Worm (Caenorhabditis elegans): ENCODE data around the gene K05D4.9.

DNA sequence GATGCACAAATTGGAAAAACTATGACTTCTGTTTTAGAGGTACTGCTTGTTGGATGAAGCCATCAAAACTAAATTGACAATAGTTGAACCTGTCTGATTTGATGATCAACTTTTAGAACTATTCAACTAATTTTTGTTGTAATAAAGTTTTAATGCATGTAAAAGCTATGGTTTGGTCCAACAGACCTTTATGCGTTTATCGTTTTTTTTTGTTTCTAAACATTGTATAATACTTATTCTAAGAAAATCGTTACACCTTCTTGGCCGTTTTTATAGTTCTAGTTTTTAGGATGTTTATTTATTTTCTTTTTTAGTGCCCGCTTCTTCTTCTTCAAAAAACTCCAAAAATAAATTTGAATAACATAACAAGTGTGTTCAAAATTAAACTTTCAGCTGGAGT lies 7.9 kb downstream of the K05D4.9 start, which contains the start of gene F10A3.12:
- TF ChIP-seq him-1 (tag; optimal IDR thresholded peaks at IDR 0.05) = no peak
- TF ChIP-seq dao-5 (tag; optimal IDR thresholded peaks at IDR 0.05) = no peak

Measured in whole organism, L4/young adult.